Worm (Caenorhabditis elegans): ENCODE data around the gene col-174.

- TF ChIP-seq nhr-28 (tag; optimal IDR thresholded peaks at IDR 0.05) (no peak), unc-39 (tag; optimal IDR thresholded peaks at IDR 0.05) (no peak), nhr-237 (tag; optimal IDR thresholded peaks at IDR 0.05) (no peak), lin-39 (tag; optimal IDR thresholded peaks at IDR 0.05) (no peak), unc-62 (GFP tag; optimal IDR thresholded peaks at IDR 0.05 in 1 of 2) (no peak), unc-62 (tag; optimal IDR thresholded peaks at IDR 0.05) (no peak), arid-1 (GFP tag; conservative IDR thresholded peaks at IDR 0.05) (no peak), hlh-11 (tag; optimal IDR thresholded peaks at IDR 0.05) (no peak), ceh-82 (tag; optimal IDR thresholded peaks at IDR 0.05) (no peak)
Observed at ce11 chrX:7553331-7553730, 6.7 kb downstream of the col-174 start.
